Fruit fly (Drosophila melanogaster) whole organism, embryonic: ENCODE results near the gene SelG.
A peak's percentile ranks its signal among the peaks of the same experiment; 100 is the strongest.

ENCODE experiments used
- Aef1 ChIP-seq: fragments of 200-800 bp; sonication (Bioruptor generic); IDR thresholded peaks from 3 replicates; pipeline ENCODE4 v1.3.6; 2022; ENCODE audit warnings: missing biosample characterization, missing genetic modification characterization
- Atf3 ChIP-seq: fragments of 200-800 bp; sonication (Bioruptor generic); optimal IDR thresholded peaks from 3 replicates; lab custom pipeline; 2016; ENCODE audit warnings: missing biosample characterization, missing genetic modification characterization
- CG10274 ChIP-seq: fragments of 200-800 bp; sonication (Bioruptor generic); optimal IDR thresholded peaks from 3 replicates; lab custom pipeline; 2017; ENCODE audit warnings: missing biosample characterization, mild to moderate bottlenecking, missing genetic modification characterization
- CG11085 ChIP-seq: fragments of 200-800 bp; sonication (Bioruptor generic); IDR thresholded peaks from 2 replicates; pipeline ENCODE4 v1.3.6; 2022; ENCODE audit warnings: missing biosample characterization, missing genetic modification characterization
- CG13624 ChIP-seq: fragments of 200-800 bp; sonication (Bioruptor generic); optimal IDR thresholded peaks from 2 replicates; lab custom pipeline; 2016; ENCODE audit warnings: missing biosample characterization, missing genetic modification characterization
- CG14050 ChIP-seq: fragments of 200-800 bp; sonication (Bioruptor generic); IDR thresholded peaks from 3 replicates; pipeline ENCODE4 v1.3.6; 2022; ENCODE audit warnings: missing biosample characterization, missing genetic modification characterization
- CG14860 ChIP-seq: fragments of 200-800 bp; sonication (Bioruptor generic); IDR thresholded peaks from 3 replicates; pipeline ENCODE4 v1.3.6; 2022; ENCODE audit warnings: missing biosample characterization, missing genetic modification characterization; ENCODE audit not compliant: partially characterized antibody
- CG15011 ChIP-seq: fragments of 200-800 bp; sonication (Bioruptor generic); optimal IDR thresholded peaks from 3 replicates; lab custom pipeline; 2018; ENCODE audit warnings: missing biosample characterization, mild to moderate bottlenecking, missing genetic modification characterization
- CG15479 ChIP-seq: fragments of 200-800 bp; sonication (Bioruptor generic); optimal IDR thresholded peaks from 3 replicates; lab custom pipeline; 2019; ENCODE audit warnings: missing biosample characterization, mild to moderate bottlenecking, missing genetic modification characterization, moderate library complexity
- CG16779 ChIP-seq: fragments of 200-800 bp; sonication (Bioruptor generic); IDR thresholded peaks from 2 replicates; pipeline ENCODE4 v1.3.6; 2022; ENCODE audit warnings: missing biosample characterization, missing genetic modification characterization
- CG17328 ChIP-seq: fragments of 200-800 bp; sonication (Bioruptor generic); IDR thresholded peaks from 2 replicates; pipeline ENCODE4 v1.3.6; 2022; ENCODE audit warnings: missing biosample characterization, missing genetic modification characterization
- CG3065 ChIP-seq: fragments of 200-800 bp; sonication (Bioruptor generic); optimal IDR thresholded peaks from 2 replicates; lab custom pipeline; 2016; ENCODE audit warnings: missing biosample characterization, missing genetic modification characterization
- CG31224 ChIP-seq: fragments of 200-800 bp; sonication (Bioruptor generic); IDR thresholded peaks from 2 replicates; pipeline ENCODE4 v1.3.6; 2022; ENCODE audit warnings: missing biosample characterization, missing genetic modification characterization
- CG3163 ChIP-seq: fragments of 200-800 bp; sonication (Bioruptor generic); optimal IDR thresholded peaks from 3 replicates; lab custom pipeline; 2016; ENCODE audit warnings: missing biosample characterization, missing genetic modification characterization
- CG32767 ChIP-seq: fragments of 200-800 bp; sonication (Bioruptor generic); IDR thresholded peaks from 2 replicates; pipeline ENCODE4 v1.3.6; 2022; ENCODE audit warnings: missing biosample characterization, missing genetic modification characterization
- CG4424 ChIP-seq: fragments of 200-800 bp; sonication (Bioruptor generic); optimal IDR thresholded peaks from 3 replicates; lab custom pipeline; 2016; ENCODE audit warnings: missing biosample characterization, missing genetic modification characterization
- CG5180 ChIP-seq: fragments of 200-800 bp; sonication (Bioruptor generic); optimal IDR thresholded peaks from 3 replicates; lab custom pipeline; 2017; ENCODE audit warnings: missing biosample characterization, missing genetic modification characterization, mild to moderate bottlenecking, moderate library complexity, missing genetic modification reagents
- D ChIP-seq, 2 experiments: fragments of 200-800 bp in 1 of 2; fragments of >200 bp in 1 of 2; sonication (Bioruptor generic) in 1 of 2; optimal IDR thresholded peaks; 2 replicates in 1 of 2; 3 replicates in 1 of 2; lab custom pipeline; 2017; ENCODE audit warnings: mild to moderate bottlenecking in 1 of 2, missing biosample characterization in 1 of 2, missing genetic modification characterization in 1 of 2, missing genetic modification reagents in 1 of 2
- Dll ChIP-seq: fragments of 200-800 bp; sonication (Bioruptor generic); IDR thresholded peaks from 4 replicates; pipeline ENCODE4 v1.3.6; 2022; ENCODE audit warnings: missing biosample characterization, missing genetic modification characterization; ENCODE audit not compliant: partially characterized antibody
- Ets65A ChIP-seq: fragments of 200-800 bp; sonication (Bioruptor generic); peaks from one replicate; lab custom pipeline; 2016; ENCODE audit warnings: missing biosample characterization, missing genetic modification characterization
- Gsc ChIP-seq: fragments of 200-800 bp; sonication (Bioruptor generic); IDR thresholded peaks from 2 replicates; pipeline ENCODE4 v1.3.6; 2022; ENCODE audit warnings: missing biosample characterization, missing genetic modification characterization
- Hr51 ChIP-seq, 2 experiments: fragments of 200-800 bp; sonication (Bioruptor generic); optimal IDR thresholded peaks; 2 replicates in 1 of 2; 3 replicates in 1 of 2; lab custom pipeline; 2016 to 2018; ENCODE audit warnings: missing biosample characterization in 2 of 2, missing genetic modification characterization in 2 of 2, mild to moderate bottlenecking in 1 of 2, moderate library complexity in 1 of 2
- Lim3 ChIP-seq: fragments of 200-800 bp; sonication (Bioruptor generic); IDR thresholded peaks from 2 replicates; pipeline ENCODE4 v1.3.6; 2022; ENCODE audit warnings: missing biosample characterization, missing genetic modification characterization
- Mad ChIP-seq: fragments of 200-800 bp; sonication (Bioruptor generic); optimal IDR thresholded peaks from 2 replicates; lab custom pipeline; 2016; ENCODE audit warnings: missing biosample characterization, missing genetic modification characterization
- Opbp ChIP-seq: fragments of 200-800 bp; sonication (Bioruptor generic); IDR thresholded peaks from 3 replicates; pipeline ENCODE4 v1.3.6; 2022; ENCODE audit warnings: missing biosample characterization, missing genetic modification characterization; ENCODE audit not compliant: partially characterized antibody
- Sin3A ChIP-seq: fragments of >200 bp; optimal IDR thresholded peaks from 2 replicates; lab custom pipeline; 2018
- Six4 ChIP-seq: fragments of 200-800 bp; sonication (Bioruptor generic); optimal IDR thresholded peaks from 2 replicates; lab custom pipeline; 2016; ENCODE audit warnings: missing biosample characterization, missing genetic modification characterization
- Spps ChIP-seq: fragments of 200-800 bp; sonication (Bioruptor generic); optimal IDR thresholded peaks from 2 replicates; lab custom pipeline; 2018; ENCODE audit warnings: missing biosample characterization, mild to moderate bottlenecking, missing genetic modification characterization
- Sry-δ ChIP-seq: fragments of 200-800 bp; sonication (Bioruptor generic); optimal IDR thresholded peaks from 2 replicates; lab custom pipeline; 2016; ENCODE audit warnings: missing biosample characterization, missing genetic modification characterization
- Usf ChIP-seq: fragments of 200-800 bp; sonication (Bioruptor generic); optimal IDR thresholded peaks from 2 replicates; lab custom pipeline; 2017; ENCODE audit warnings: missing genotype, missing biosample characterization, missing genetic modification characterization
- Vsx1 ChIP-seq: fragments of 200-800 bp; sonication (Bioruptor generic); optimal IDR thresholded peaks from 2 replicates; lab custom pipeline; 2017; ENCODE audit warnings: missing biosample characterization, mild to moderate bottlenecking, missing genetic modification characterization, missing genetic modification reagents
- ase ChIP-seq: fragments of 200-800 bp; sonication (Bioruptor generic); IDR thresholded peaks from 3 replicates; pipeline ENCODE4 v1.3.6; 2022; ENCODE audit warnings: missing biosample characterization, missing genetic modification characterization
- en ChIP-seq: fragments of 200-800 bp; sonication (Bioruptor generic); optimal IDR thresholded peaks from 2 replicates; lab custom pipeline; 2016; ENCODE audit warnings: missing biosample characterization, missing genetic modification characterization
- fd3F ChIP-seq: fragments of 200-800 bp; sonication (Bioruptor generic); optimal IDR thresholded peaks from 2 replicates; lab custom pipeline; 2018; ENCODE audit warnings: missing biosample characterization, mild to moderate bottlenecking, missing genetic modification characterization, moderate library complexity
- gem ChIP-seq: fragments of 200-800 bp; sonication (Bioruptor generic); optimal IDR thresholded peaks from 2 replicates; lab custom pipeline; 2019; ENCODE audit warnings: missing biosample characterization, mild to moderate bottlenecking, missing genetic modification characterization, moderate library complexity
- gfzf ChIP-seq: fragments of 200-800 bp; sonication (Bioruptor generic); optimal IDR thresholded peaks from 2 replicates; lab custom pipeline; 2016; ENCODE audit warnings: missing biosample characterization, mild to moderate bottlenecking, missing genetic modification characterization, moderate library complexity
- grau ChIP-seq: fragments of 200-800 bp; optimal IDR thresholded peaks from 3 replicates; lab custom pipeline; 2019; ENCODE audit warnings: missing biosample characterization, mild to moderate bottlenecking, missing genetic modification characterization, moderate library complexity
- grn ChIP-seq: fragments of 200-800 bp; sonication (Bioruptor generic); optimal IDR thresholded peaks from 3 replicates; lab custom pipeline; 2017; ENCODE audit warnings: missing biosample characterization, missing genetic modification characterization
- hkb ChIP-seq, 2 experiments: fragments of 200-800 bp in 1 of 2; fragments of >200 bp in 1 of 2; sonication (Bioruptor generic) in 1 of 2; IDR thresholded peaks in 1 of 2; optimal IDR thresholded peaks in 1 of 2; 2 replicates each; pipeline versions ENCODE4 v1.3.6 to Lab custom; 2017 to 2022; ENCODE audit warnings: missing biosample characterization in 1 of 2, missing genetic modification characterization in 1 of 2
- inv ChIP-seq: fragments of 200-800 bp; sonication (Bioruptor generic); IDR thresholded peaks from 2 replicates; pipeline ENCODE4 v1.3.6; 2022; ENCODE audit warnings: missing biosample characterization, missing genetic modification characterization; ENCODE audit not compliant: partially characterized antibody
- kay ChIP-seq: fragments of 200-800 bp; sonication (Bioruptor generic); optimal IDR thresholded peaks from 2 replicates; lab custom pipeline; 2016; ENCODE audit warnings: missing biosample characterization, missing genetic modification characterization
- luna ChIP-seq: fragments of 200-800 bp; sonication (Bioruptor generic); optimal IDR thresholded peaks from 2 replicates; lab custom pipeline; 2016; ENCODE audit warnings: missing biosample characterization, missing genetic modification characterization
- onecut ChIP-seq: fragments of 200-800 bp; sonication (Bioruptor generic); IDR thresholded peaks from 2 replicates; pipeline ENCODE4 v1.3.6; 2022; ENCODE audit warnings: missing biosample characterization, missing genetic modification characterization
- pzg ChIP-seq: fragments of 200-800 bp; sonication (Bioruptor generic); optimal IDR thresholded peaks from 3 replicates; lab custom pipeline; 2018; ENCODE audit warnings: missing biosample characterization, mild to moderate bottlenecking, missing genetic modification characterization, moderate library complexity
- ranshi ChIP-seq: fragments of 200-800 bp; sonication (Bioruptor generic); IDR thresholded peaks from 2 replicates; pipeline ENCODE4 v1.3.6; 2022; ENCODE audit warnings: missing biosample characterization, missing genetic modification characterization
- salm ChIP-seq: fragments of 200-800 bp; sonication (Bioruptor generic); optimal IDR thresholded peaks from 2 replicates; lab custom pipeline; 2018; ENCODE audit warnings: missing biosample characterization, mild to moderate bottlenecking, missing genetic modification characterization
- sisA ChIP-seq: fragments of 200-800 bp; sonication (Bioruptor generic); IDR thresholded peaks from 2 replicates; pipeline ENCODE4 v1.3.6; 2022; ENCODE audit warnings: missing biosample characterization, missing genetic modification characterization
- slbo ChIP-seq: fragments of 200-800 bp; sonication (Bioruptor generic); IDR thresholded peaks from 2 replicates; pipeline ENCODE4 v1.3.6; 2022; ENCODE audit warnings: missing biosample characterization, missing genetic modification characterization
- tap ChIP-seq: fragments of 200-800 bp; optimal IDR thresholded peaks from 3 replicates; lab custom pipeline; 2019; ENCODE audit warnings: missing biosample characterization, mild to moderate bottlenecking, missing genetic modification characterization, moderate library complexity
- usp ChIP-seq: fragments of >200 bp; optimal IDR thresholded peaks from 2 replicates; lab custom pipeline; 2017; ENCODE audit warnings: missing biosample characterization, missing genetic modification characterization
- yki ChIP-seq: fragments of >200 bp; optimal IDR thresholded peaks from 3 replicates; lab custom pipeline; 2018

The SelG gene

DNA sequence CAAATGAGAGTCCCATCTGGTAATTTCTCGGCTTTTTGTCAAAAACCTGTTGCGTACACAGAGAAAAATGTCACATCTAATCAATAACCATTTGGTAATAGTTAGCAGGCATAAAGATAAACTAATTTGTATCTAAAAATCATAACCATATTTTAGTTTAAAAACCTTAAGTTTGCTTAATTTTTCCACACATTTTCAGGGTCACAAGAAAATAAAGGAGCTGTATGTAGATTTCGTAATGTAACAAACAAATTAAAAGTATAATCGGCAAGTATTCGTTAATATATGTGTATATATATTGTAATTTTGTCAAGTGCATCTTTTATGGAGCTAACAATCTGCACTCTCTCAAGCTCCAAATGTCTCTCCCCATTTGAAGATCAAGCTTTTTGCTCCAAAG is 33.9 kb downstream of the SelG start (continued):
- TF ChIP-seq CG15011 (GFP tag; lab: Kevin White, UChicago) (peak; percentile 81), usp (GFP tag; lab: Kevin White, UChicago) (no peak), CG13624 (GFP tag; lab: Kevin White, UChicago) (peak; percentile 81), CG3065 (GFP tag; lab: Kevin White, UChicago) (peak; percentile 13), Sry-δ (GFP tag; lab: Kevin White, UChicago) (peak; percentile 4), hkb (optimal IDR thresholded peaks at IDR 0.05; lab: Kevin White, UChicago) (no peak), hkb (GFP tag; IDR thresholded peaks at IDR 0.05; lab: Robert Waterston, UW) (peak; percentile 87), tap (tag; lab: Kevin White, UChicago) (peak; percentile 88), Six4 (GFP tag; lab: Kevin White, UChicago) (peak; percentile 81), Sin3A (lab: Kevin White, UChicago) (no peak), CG14050 (GFP tag; lab: Robert Waterston, UW) (peak; percentile 84), fd3F (GFP tag; lab: Kevin White, UChicago) (peak; percentile 87), CG15479 (GFP tag; lab: Kevin White, UChicago) (no peak), yki (lab: Kevin White, UChicago) (no peak), Dll (no peak), CG11085 (GFP tag; lab: Robert Waterston, UW) (peak; percentile 59; the same call in 1 of the 2 replicates), Usf (peak; percentile 68), Mad (peak; percentile 53), Aef1 (GFP tag; lab: Robert Waterston, UW) (peak; percentile 77), ranshi (GFP tag; lab: Robert Waterston, UW) (peak; percentile 80), pzg (no peak), gfzf (no peak), grau (peak; percentile 93), sisA (GFP tag; lab: Robert Waterston, UW) (peak; percentile 81), Spps (tag; lab: Kevin White, UChicago) (peak; percentile 84), Vsx1 (peak; percentile 90), CG10274 (GFP tag; lab: Kevin White, UChicago) (peak; percentile 57), CG32767 (GFP tag; lab: Robert Waterston, UW) (peak; percentile 87), Ets65A (GFP tag; lab: Kevin White, UChicago) (peak; percentile 94), Gsc (GFP tag; lab: Robert Waterston, UW) (peak; percentile 35; the same call in 1 of the 2 replicates), Hr51 (GFP tag; optimal IDR thresholded peaks at IDR 0.05; lab: Kevin White, UChicago) (peak; percentile 43 to 94), luna (peak; percentile 9), CG3163 (peak; percentile 34), CG16779 (GFP tag; lab: Robert Waterston, UW) (0 out of 2 replicates have a peak, but pooled peaks have one; percentile 40), onecut (GFP tag; lab: Robert Waterston, UW) (peak; percentile 77), salm (tag; lab: Kevin White, UChicago) (peak; percentile 84), Lim3 (GFP tag; lab: Robert Waterston, UW) (0 out of 2 replicates have a peak, but pooled peaks have one; percentile 22), slbo (GFP tag; lab: Robert Waterston, UW) (peak; percentile 81), kay (peak; percentile 59), Atf3 (GFP tag; lab: Kevin White, UChicago) (peak; percentile 43), gem (tag; lab: Kevin White, UChicago) (peak; percentile 95), D (optimal IDR thresholded peaks at IDR 0.05; lab: Kevin White, UChicago) (no peak), D (GFP tag; optimal IDR thresholded peaks at IDR 0.05; lab: Kevin White, UChicago) (peak; percentile 82), CG17328 (GFP tag; lab: Robert Waterston, UW) (peak; percentile 82), ase (GFP tag; lab: Robert Waterston, UW) (peak; percentile 74), CG4424 (peak; percentile 88), grn (GFP tag; lab: Kevin White, UChicago) (peak; percentile 29), CG31224 (GFP tag; lab: Robert Waterston, UW) (peak; percentile 81), Opbp (GFP tag; lab: Robert Waterston, UW) (no peak), en (GFP tag; lab: Kevin White, UChicago) (peak; percentile 30), CG14860 (GFP tag; lab: Robert Waterston, UW) (no peak), inv (GFP tag; lab: Robert Waterston, UW) (no peak), CG5180 (GFP tag; lab: Kevin White, UChicago) (peak; percentile 79)
